Fruit fly (Drosophila melanogaster) whole organism, embryonic: Measurements from ENCODE around the gene Prm.

Experiments used
- Aef1 ChIP-seq: fragments of 200-800 bp; sonication (Bioruptor generic); IDR thresholded peaks from 3 replicates; pipeline ENCODE4 v1.3.6; 2022; ENCODE audit warnings: missing biosample characterization, missing genetic modification characterization
- Atf6 ChIP-seq: fragments of 200-800 bp; sonication (Bioruptor generic); IDR thresholded peaks from 2 replicates; pipeline ENCODE4 v1.3.6; 2022; ENCODE audit warnings: missing biosample characterization, missing genetic modification characterization
- Bdp1 ChIP-seq: fragments of 200-800 bp; sonication (Bioruptor generic); optimal IDR thresholded peaks from 3 replicates; lab custom pipeline; 2016; ENCODE audit warnings: missing biosample characterization, missing genetic modification characterization
- Blimp-1 ChIP-seq: fragments of 200-800 bp; sonication (Bioruptor generic); optimal IDR thresholded peaks from 3 replicates; lab custom pipeline; 2018; ENCODE audit warnings: missing biosample characterization, missing genetic modification characterization, mild to moderate bottlenecking, moderate library complexity, missing genetic modification reagents
- C15 ChIP-seq: fragments of 200-800 bp; sonication (Bioruptor generic); IDR thresholded peaks from 3 replicates; pipeline ENCODE4 v1.3.6; 2022; ENCODE audit warnings: missing biosample characterization, missing genetic modification characterization
- CG11504 ChIP-seq: fragments of 200-800 bp; sonication (Bioruptor generic); optimal IDR thresholded peaks from 3 replicates; lab custom pipeline; 2019; ENCODE audit warnings: missing biosample characterization, mild to moderate bottlenecking, missing genetic modification characterization, moderate library complexity
- CG12155 ChIP-seq: fragments of 200-800 bp; sonication (Bioruptor generic); optimal IDR thresholded peaks from 3 replicates; lab custom pipeline; 2016; ENCODE audit warnings: missing biosample characterization, missing genetic modification characterization
- CG15073 ChIP-seq: fragments of 200-800 bp; sonication (Bioruptor generic); optimal IDR thresholded peaks from 2 replicates; lab custom pipeline; 2016; ENCODE audit warnings: missing biosample characterization, missing genetic modification characterization
- CG15696 ChIP-seq: fragments of 200-800 bp; sonication (Bioruptor generic); optimal IDR thresholded peaks from 2 replicates; lab custom pipeline; 2019; ENCODE audit warnings: missing biosample characterization, mild to moderate bottlenecking, missing genetic modification characterization, moderate library complexity
- CG17328 ChIP-seq: fragments of 200-800 bp; sonication (Bioruptor generic); IDR thresholded peaks from 2 replicates; pipeline ENCODE4 v1.3.6; 2022; ENCODE audit warnings: missing biosample characterization, missing genetic modification characterization
- CG17612 ChIP-seq: fragments of 200-800 bp; sonication (Bioruptor generic); IDR thresholded peaks from 2 replicates; pipeline ENCODE4 v1.3.6; 2022; ENCODE audit warnings: missing biosample characterization, missing genetic modification characterization
- CG18476 ChIP-seq: fragments of 200-800 bp; sonication (Bioruptor generic); optimal IDR thresholded peaks from 2 replicates; lab custom pipeline; 2016; ENCODE audit warnings: missing biosample characterization, mild to moderate bottlenecking, missing genetic modification characterization
- CG2889 ChIP-seq: fragments of 200-800 bp; sonication (Bioruptor generic); IDR thresholded peaks from 3 replicates; pipeline ENCODE4 v1.3.6; 2022; ENCODE audit warnings: missing biosample characterization, missing genetic modification characterization
- CG3065 ChIP-seq: fragments of 200-800 bp; sonication (Bioruptor generic); optimal IDR thresholded peaks from 2 replicates; lab custom pipeline; 2016; ENCODE audit warnings: missing biosample characterization, missing genetic modification characterization
- CG5953 ChIP-seq: fragments of 200-800 bp; sonication (Bioruptor generic); IDR thresholded peaks from 2 replicates; pipeline ENCODE4 v1.3.6; 2022; ENCODE audit warnings: missing biosample characterization, missing genetic modification characterization
- CG6654 ChIP-seq: fragments of 200-800 bp; sonication (Bioruptor generic); optimal IDR thresholded peaks from 2 replicates; lab custom pipeline; 2017; ENCODE audit warnings: missing biosample characterization, mild to moderate bottlenecking, missing genetic modification characterization
- CG7745 ChIP-seq: fragments of 200-800 bp; sonication (Bioruptor generic); optimal IDR thresholded peaks from 2 replicates; lab custom pipeline; 2018; ENCODE audit warnings: missing biosample characterization, mild to moderate bottlenecking, missing genetic modification characterization, moderate library complexity
- CG8290 ChIP-seq, 3 experiments: fragments of 200-800 bp; sonication (Bioruptor generic); optimal IDR thresholded peaks; 2 replicates each; lab custom pipeline; 2016 to 2019; ENCODE audit warnings: missing biosample characterization in 3 of 3, missing genetic modification characterization in 3 of 3, mild to moderate bottlenecking in 2 of 3, moderate library complexity in 1 of 3
- CG8478 ChIP-seq: fragments of >200 bp; optimal IDR thresholded peaks from 2 replicates; lab custom pipeline; 2018
- Chrac-16 ChIP-seq: fragments of 200-800 bp; sonication (Bioruptor generic); optimal IDR thresholded peaks from 3 replicates; lab custom pipeline; 2016; ENCODE audit warnings: missing biosample characterization, missing genetic modification characterization
- Dbx ChIP-seq: fragments of 200-800 bp; sonication (Bioruptor generic); IDR thresholded peaks from 3 replicates; pipeline ENCODE4 v1.3.6; 2022; ENCODE audit warnings: missing biosample characterization, missing genetic modification characterization
- HLHmδ ChIP-seq: fragments of 200-800 bp; sonication (Bioruptor generic); optimal IDR thresholded peaks from 2 replicates; lab custom pipeline; 2018; ENCODE audit warnings: missing biosample characterization, mild to moderate bottlenecking, missing genetic modification characterization, moderate library complexity
- Hey ChIP-seq: fragments of 200-800 bp; sonication (Bioruptor generic); optimal IDR thresholded peaks from 3 replicates; lab custom pipeline; 2018; ENCODE audit warnings: missing biosample characterization, mild to moderate bottlenecking, missing genetic modification characterization
- Meics ChIP-seq: fragments of 200-800 bp; sonication (Bioruptor generic); optimal IDR thresholded peaks from 2 replicates; lab custom pipeline; 2017; ENCODE audit warnings: missing biosample characterization, mild to moderate bottlenecking, missing genetic modification characterization
- NfI ChIP-seq: fragments of 200-800 bp; sonication (Bioruptor generic); optimal IDR thresholded peaks from 3 replicates; lab custom pipeline; 2018; ENCODE audit warnings: missing biosample characterization, mild to moderate bottlenecking, missing genetic modification characterization, moderate library complexity
- Optix ChIP-seq: fragments of 200-800 bp; sonication (Bioruptor generic); IDR thresholded peaks from 3 replicates; pipeline ENCODE4 v1.3.6; 2022; ENCODE audit warnings: missing biosample characterization, missing genetic modification characterization
- Pdp1 ChIP-seq, 2 experiments: fragments of 200-800 bp; sonication (Bioruptor generic); optimal IDR thresholded peaks; 3 replicates each; lab custom pipeline; 2016; ENCODE audit warnings: missing biosample characterization in 2 of 2, missing genetic modification characterization in 2 of 2, mild to moderate bottlenecking in 1 of 2, moderate library complexity in 1 of 2
- Sox100B ChIP-seq: fragments of 200-800 bp; sonication (Bioruptor generic); optimal IDR thresholded peaks from 3 replicates; lab custom pipeline; 2018; ENCODE audit warnings: missing biosample characterization, mild to moderate bottlenecking, missing genetic modification characterization
- Usf ChIP-seq: fragments of 200-800 bp; sonication (Bioruptor generic); optimal IDR thresholded peaks from 2 replicates; lab custom pipeline; 2017; ENCODE audit warnings: missing genotype, missing biosample characterization, missing genetic modification characterization
- cad ChIP-seq: fragments of >200 bp; optimal IDR thresholded peaks from 2 replicates; lab custom pipeline; 2017; ENCODE audit warnings: missing biosample characterization, missing genetic modification characterization
- cg ChIP-seq: fragments of 200-800 bp; sonication (Bioruptor generic); optimal IDR thresholded peaks from 3 replicates; lab custom pipeline; 2019; ENCODE audit warnings: missing biosample characterization, mild to moderate bottlenecking, missing genetic modification characterization, moderate library complexity
- dm ChIP-seq: fragments of 200-800 bp; sonication (Bioruptor generic); optimal IDR thresholded peaks from 3 replicates; lab custom pipeline; 2016; ENCODE audit warnings: missing biosample characterization, missing genetic modification characterization
- dysf ChIP-seq: fragments of 200-800 bp; sonication (Bioruptor generic); IDR thresholded peaks from 3 replicates; pipeline ENCODE4 v1.3.6; 2022; ENCODE audit warnings: missing biosample characterization, missing genetic modification characterization
- emc ChIP-seq: fragments of 200-800 bp; sonication (Bioruptor generic); optimal IDR thresholded peaks from 2 replicates; lab custom pipeline; 2016; ENCODE audit warnings: missing biosample characterization, missing genetic modification characterization
- eve ChIP-seq, 2 experiments: fragments of >200 bp; optimal IDR thresholded peaks; 2 replicates each; lab custom pipeline; 2017; ENCODE audit warnings: missing biosample characterization in 2 of 2, missing genetic modification characterization in 2 of 2
- fru ChIP-seq: fragments of >200 bp; optimal IDR thresholded peaks from 2 replicates; lab custom pipeline; 2017
- ftz-f1 ChIP-seq: fragments of 200-800 bp; sonication (Bioruptor generic); optimal IDR thresholded peaks from 2 replicates; lab custom pipeline; 2016; ENCODE audit warnings: missing biosample characterization, missing genetic modification characterization
- gcm ChIP-seq: fragments of 200-800 bp; sonication (Bioruptor generic); optimal IDR thresholded peaks from 2 replicates; lab custom pipeline; 2019; ENCODE audit warnings: missing biosample characterization, mild to moderate bottlenecking, missing genetic modification characterization, moderate library complexity
- gcm2 ChIP-seq: fragments of 200-800 bp; sonication (Bioruptor generic); optimal IDR thresholded peaks from 2 replicates; lab custom pipeline; 2016; ENCODE audit warnings: missing biosample characterization, missing genetic modification characterization
- gem ChIP-seq: fragments of 200-800 bp; sonication (Bioruptor generic); optimal IDR thresholded peaks from 2 replicates; lab custom pipeline; 2019; ENCODE audit warnings: missing biosample characterization, mild to moderate bottlenecking, missing genetic modification characterization, moderate library complexity
- ham ChIP-seq: fragments of 200-800 bp; sonication (Bioruptor generic); IDR thresholded peaks from 2 replicates; pipeline ENCODE4 v1.3.6; 2022; ENCODE audit warnings: missing biosample characterization, missing genetic modification characterization
- hth ChIP-seq: fragments of >200 bp; optimal IDR thresholded peaks from 2 replicates; lab custom pipeline; 2017; ENCODE audit warnings: inconsistent platforms
- lilli ChIP-seq: fragments of 200-800 bp; sonication (Bioruptor generic); optimal IDR thresholded peaks from 3 replicates; lab custom pipeline; 2016; ENCODE audit warnings: missing biosample characterization, missing genetic modification characterization
- pita ChIP-seq: fragments of 200-800 bp; sonication (Bioruptor generic); optimal IDR thresholded peaks from 2 replicates; lab custom pipeline; 2017; ENCODE audit warnings: missing biosample characterization, mild to moderate bottlenecking, missing genetic modification characterization
- pum ChIP-seq: fragments of 200-800 bp; sonication (Bioruptor generic); optimal IDR thresholded peaks from 2 replicates; lab custom pipeline; 2016; ENCODE audit warnings: missing biosample characterization, missing genetic modification characterization
- sens-2 ChIP-seq: fragments of 200-800 bp; sonication (Bioruptor generic); IDR thresholded peaks from 2 replicates; pipeline ENCODE4 v1.3.6; 2022; ENCODE audit warnings: missing biosample characterization, missing genetic modification characterization
- ssp ChIP-seq: fragments of 200-800 bp; sonication (Bioruptor generic); IDR thresholded peaks from 2 replicates; pipeline ENCODE4 v1.3.6; 2022; ENCODE audit warnings: missing biosample characterization, missing genetic modification characterization
- sug ChIP-seq: fragments of 200-800 bp; optimal IDR thresholded peaks from 2 replicates; lab custom pipeline; 2019; ENCODE audit warnings: missing biosample characterization, mild to moderate bottlenecking, missing genetic modification characterization, moderate library complexity
- tgo ChIP-seq: fragments of 200-800 bp; sonication (Bioruptor generic); IDR thresholded peaks from 3 replicates; pipeline ENCODE4 v1.3.6; 2022; ENCODE audit warnings: missing biosample characterization, missing genetic modification characterization
- toy ChIP-seq: fragments of 200-800 bp; sonication (Bioruptor generic); IDR thresholded peaks from 2 replicates; pipeline ENCODE4 v1.3.6; 2022; ENCODE audit warnings: missing biosample characterization, missing genetic modification characterization
- tup ChIP-seq: fragments of 200-800 bp; sonication (Bioruptor generic); optimal IDR thresholded peaks from 2 replicates; lab custom pipeline; 2016; ENCODE audit warnings: missing biosample characterization, mild to moderate bottlenecking, missing genetic modification characterization, moderate library complexity
- vfl ChIP-seq: fragments of 200-800 bp; sonication (Bioruptor generic); optimal IDR thresholded peaks from 2 replicates; lab custom pipeline; 2016; ENCODE audit warnings: missing biosample characterization, missing genetic modification characterization
- yki ChIP-seq: fragments of >200 bp; optimal IDR thresholded peaks from 3 replicates; lab custom pipeline; 2018

Gene Prm

DNA sequence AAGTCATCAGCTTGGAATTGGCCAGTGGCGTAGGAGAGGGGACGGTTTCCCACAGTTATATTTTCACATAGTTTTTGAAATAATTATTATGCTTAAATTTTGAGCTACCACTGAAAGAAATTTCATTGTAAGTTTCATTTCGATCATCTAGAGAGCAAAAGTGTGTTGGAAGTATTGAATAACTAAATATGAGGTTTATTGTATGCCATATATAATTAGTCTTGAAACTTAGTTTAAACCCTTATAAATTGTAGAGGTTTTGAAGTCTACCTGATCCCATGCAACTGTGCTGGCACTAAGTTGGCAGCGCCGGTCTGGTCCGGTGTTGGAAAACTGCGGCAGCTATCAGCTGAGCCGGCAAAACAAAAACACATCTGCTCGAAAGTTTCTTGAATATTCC, 24.0 kb downstream of the Prm start, which contains the start of the genes CG32022 and CG6511 (continued):
- peak; percentile 90 for TF ChIP-seq Blimp-1 (GFP tag; lab: Kevin White, UChicago)
- TF ChIP-seq emc (GFP tag; lab: Kevin White, UChicago), result peak; percentile 93
- TF ChIP-seq sug, result peak; percentile 98
- peak; percentile 97 for TF ChIP-seq Aef1 (GFP tag; lab: Robert Waterston, UW)
- peak; percentile 98 for TF ChIP-seq dysf
- peak; percentile 98 for TF ChIP-seq NfI
- TF ChIP-seq Usf (GFP tag; lab: Kevin White, UChicago), result peak; percentile 98
- TF ChIP-seq Optix (GFP tag; lab: Robert Waterston, UW), result peak; percentile 85
- TF ChIP-seq gem (tag; lab: Kevin White, UChicago), result peak; percentile 98
- peak; percentile 95 for TF ChIP-seq gcm (GFP tag; lab: Kevin White, UChicago)
- no peak for TF ChIP-seq HLHmδ (GFP tag; lab: Kevin White, UChicago)
- peak; percentile 97 for TF ChIP-seq Dbx (GFP tag; lab: Robert Waterston, UW)
- peak; percentile 88 for TF ChIP-seq sens-2 (GFP tag; lab: Robert Waterston, UW)
- TF ChIP-seq CG17612 (GFP tag; lab: Robert Waterston, UW), result peak; percentile 84
- peak; percentile 98 for TF ChIP-seq pum (GFP tag; lab: Kevin White, UChicago)
- peak; percentile 95 for TF ChIP-seq CG8290 (GFP tag; optimal IDR thresholded peaks at IDR 0.05; lab: Kevin White, UChicago)
- peak in 1 of 2 experiments; percentile 90 for TF ChIP-seq CG8290 (tag; optimal IDR thresholded peaks at IDR 0.05; lab: Kevin White, UChicago)
- no peak for TF ChIP-seq cad (GFP tag; lab: Kevin White, UChicago)
- peak; percentile 98 for TF ChIP-seq CG15696
- no peak for TF ChIP-seq cg (GFP tag; lab: Kevin White, UChicago)
- TF ChIP-seq CG7745 (tag; lab: Kevin White, UChicago), result no peak
- peak; percentile 90 for TF ChIP-seq toy (GFP tag; lab: Robert Waterston, UW)
- TF ChIP-seq ftz-f1 (GFP tag; lab: Kevin White, UChicago), result peak; percentile 77
- peak; percentile 97 for TF ChIP-seq vfl (GFP tag; lab: Kevin White, UChicago)
- no peak for TF ChIP-seq fru (lab: Kevin White, UChicago)
- peak; percentile 97 for TF ChIP-seq Meics (GFP tag; lab: Kevin White, UChicago)
- peak; percentile 72 for TF ChIP-seq CG15073 (GFP tag; lab: Kevin White, UChicago)
- peak; percentile 97 for TF ChIP-seq tgo (GFP tag; lab: Robert Waterston, UW)
- TF ChIP-seq CG6654 (GFP tag; lab: Kevin White, UChicago), result peak; percentile 89
- TF ChIP-seq Hey (tag; lab: Kevin White, UChicago), result peak; percentile 83
- no peak for TF ChIP-seq CG8478
- no peak for TF ChIP-seq pita (GFP tag; lab: Kevin White, UChicago)
- peak; percentile 91 for TF ChIP-seq Bdp1 (GFP tag; lab: Kevin White, UChicago)
- peak; percentile 95 for TF ChIP-seq Atf6 (GFP tag; lab: Robert Waterston, UW)
- TF ChIP-seq CG18476 (GFP tag; lab: Kevin White, UChicago), result peak; percentile 94
- TF ChIP-seq dm (GFP tag; lab: Kevin White, UChicago), result peak; percentile 91
- peak; percentile 99 for TF ChIP-seq lilli (GFP tag; lab: Kevin White, UChicago)
- TF ChIP-seq CG2889, result peak; percentile 92
- peak; percentile 91 for TF ChIP-seq ssp (GFP tag; lab: Robert Waterston, UW)
- TF ChIP-seq C15 (GFP tag; lab: Robert Waterston, UW), result peak; percentile 84
- TF ChIP-seq CG3065, result peak; percentile 92
- TF ChIP-seq eve (GFP tag; optimal IDR thresholded peaks at IDR 0.05; lab: Kevin White, UChicago), result peak in 1 of 2 experiments; percentile 44
- no peak for TF ChIP-seq hth
- peak; percentile 89 for TF ChIP-seq ham (GFP tag; lab: Robert Waterston, UW)
- TF ChIP-seq CG5953 (GFP tag; lab: Robert Waterston, UW), result peak; percentile 86
- peak; percentile 95 for TF ChIP-seq CG11504 (tag; lab: Kevin White, UChicago)
- TF ChIP-seq CG12155 (GFP tag; lab: Kevin White, UChicago), result peak; percentile 97
- peak; percentile 90 for TF ChIP-seq gcm2 (GFP tag; lab: Kevin White, UChicago)
- peak; percentile 91 for TF ChIP-seq CG17328 (GFP tag; lab: Robert Waterston, UW)
- peak; percentile 98 for TF ChIP-seq Chrac-16
- peak; percentile 95 for TF ChIP-seq Sox100B (GFP tag; lab: Kevin White, UChicago)
- peak; percentile 88 for TF ChIP-seq tup
- TF ChIP-seq Pdp1 (GFP tag; optimal IDR thresholded peaks at IDR 0.05; lab: Kevin White, UChicago), result peak; percentile 95 to 98
- TF ChIP-seq yki (lab: Kevin White, UChicago), result no peak
